Worm (Caenorhabditis elegans) whole organism, L2 larva: ENCODE results near the gene dbt-1.

Experiments
- F13H6.1 ChIP-seq: sonication (generic microtip); optimal IDR thresholded peaks from 2 replicates; lab custom pipeline; 2016; ENCODE audit warnings: missing genetic modification characterization, missing compliant biosample characterization
- R02D3.7 ChIP-seq: fragments of 150-350 bp; optimal IDR thresholded peaks from 2 replicates; lab custom pipeline; 2014; ENCODE audit warnings: missing biosample characterization, missing genetic modification characterization
- ZK546.5 ChIP-seq: sonication (generic microtip); optimal IDR thresholded peaks from 2 replicates; lab custom pipeline; 2017; ENCODE audit warnings: missing biosample characterization, missing genetic modification characterization
- aly-2 ChIP-seq: fragments of 150-350 bp; optimal IDR thresholded peaks from 2 replicates; lab custom pipeline; 2014; ENCODE audit warnings: missing biosample characterization, missing genetic modification characterization
- ama-1 ChIP-seq: fragments of 150-350 bp; optimal IDR thresholded peaks from 2 replicates; lab custom pipeline; 2018; ENCODE audit warnings: inconsistent platforms
- blmp-1 ChIP-seq: sonication (generic microtip); optimal IDR thresholded peaks from 2 replicates; lab custom pipeline; 2017; ENCODE audit warnings: missing genetic modification characterization, mild to moderate bottlenecking, missing compliant biosample characterization, antibody characterized with exemption, moderate library complexity; ENCODE audit not compliant: insufficient read depth
- ceh-16 ChIP-seq: fragments of 150-350 bp; optimal IDR thresholded peaks from 2 replicates; lab custom pipeline; 2014; ENCODE audit warnings: missing biosample characterization, missing genetic modification characterization
- crh-2 ChIP-seq: sonication (generic microtip); optimal IDR thresholded peaks from 2 replicates; lab custom pipeline; 2017; ENCODE audit warnings: missing biosample characterization, missing genetic modification characterization
- dmd-4 ChIP-seq: sonication (generic microtip); optimal IDR thresholded peaks from 2 replicates; lab custom pipeline; 2017; ENCODE audit warnings: missing biosample characterization, missing genetic modification characterization
- elt-1 ChIP-seq: fragments of 150-350 bp; optimal IDR thresholded peaks from 2 replicates; lab custom pipeline; 2014; ENCODE audit warnings: missing biosample characterization, missing genetic modification characterization
- fos-1 ChIP-seq: fragments of 150-350 bp; optimal IDR thresholded peaks from 2 replicates; lab custom pipeline; 2014; ENCODE audit warnings: missing biosample characterization, missing genetic modification characterization
- gmeb-1 ChIP-seq: fragments of 150-350 bp; optimal IDR thresholded peaks from 2 replicates; lab custom pipeline; 2014; ENCODE audit warnings: missing biosample characterization, missing genetic modification characterization
- lin-39 ChIP-seq: fragments of 150-350 bp; optimal IDR thresholded peaks from 2 replicates; lab custom pipeline; 2014; ENCODE audit warnings: missing biosample characterization, missing genetic modification reagents, missing genetic modification characterization
- lsy-2 ChIP-seq, 2 experiments: fragments of 150-350 bp in 1 of 2; sonication (generic microtip) in 1 of 2; optimal IDR thresholded peaks; 2 replicates each; lab custom pipeline; 2014 to 2017; ENCODE audit warnings: missing biosample characterization in 2 of 2, missing genetic modification characterization in 2 of 2
- mab-5 ChIP-seq: fragments of 150-350 bp; optimal IDR thresholded peaks from 2 replicates; lab custom pipeline; 2014; ENCODE audit warnings: missing biosample characterization, missing genetic modification characterization
- mbf-1 ChIP-seq: sonication (generic microtip); optimal IDR thresholded peaks from 2 replicates; lab custom pipeline; 2017; ENCODE audit warnings: missing biosample characterization, missing genetic modification characterization
- mdl-1 ChIP-seq, 2 experiments: fragments of 150-350 bp in 1 of 2; sonication (generic microtip) in 1 of 2; optimal IDR thresholded peaks; 2 replicates each; lab custom pipeline; 2017; ENCODE audit warnings: missing biosample characterization in 2 of 2, missing genetic modification characterization in 2 of 2
- nhr-10 ChIP-seq: sonication (generic microtip); optimal IDR thresholded peaks from 2 replicates; lab custom pipeline; 2017; ENCODE audit warnings: missing biosample characterization, missing genetic modification characterization
- nhr-23 ChIP-seq: fragments of 150-350 bp; optimal IDR thresholded peaks from 2 replicates; lab custom pipeline; 2014; ENCODE audit warnings: missing biosample characterization, missing genetic modification reagents, missing genetic modification characterization
- nhr-237 ChIP-seq: fragments of 150-350 bp; optimal IDR thresholded peaks from 2 replicates; lab custom pipeline; 2014; ENCODE audit warnings: missing biosample characterization, missing genetic modification characterization
- nhr-25 ChIP-seq: fragments of 150-350 bp; sonication (generic microtip); optimal IDR thresholded peaks from 3 replicates; lab custom pipeline; 2014; ENCODE audit warnings: missing biosample characterization, missing genetic modification characterization
- nhr-6 ChIP-seq: fragments of 150-350 bp; optimal IDR thresholded peaks from 2 replicates; lab custom pipeline; 2014; ENCODE audit warnings: missing biosample characterization, missing genetic modification characterization
- nhr-77 ChIP-seq: fragments of 150-350 bp; optimal IDR thresholded peaks from 2 replicates; lab custom pipeline; 2014; ENCODE audit warnings: missing biosample characterization, missing genetic modification characterization
- sem-4 ChIP-seq: fragments of 150-350 bp; optimal IDR thresholded peaks from 2 replicates; lab custom pipeline; 2014; ENCODE audit warnings: missing biosample characterization, missing genetic modification reagents, missing genetic modification characterization
- sma-3 ChIP-seq: sonication (generic microtip); optimal IDR thresholded peaks from 2 replicates; lab custom pipeline; 2016; ENCODE audit warnings: missing genetic modification reagents, missing genetic modification characterization, missing compliant biosample characterization
- sma-9 ChIP-seq, 2 experiments: fragments of 150-350 bp in 1 of 2; sonication (generic microtip) in 1 of 2; optimal IDR thresholded peaks; 2 replicates each; lab custom pipeline; 2014 to 2016; ENCODE audit warnings: missing genetic modification characterization in 2 of 2, mild to moderate bottlenecking in 1 of 2, missing biosample characterization in 1 of 2, missing compliant biosample characterization in 1 of 2, missing genetic modification reagents in 1 of 2, moderate library complexity in 1 of 2
- unc-39 ChIP-seq: fragments of 150-350 bp; optimal IDR thresholded peaks from 2 replicates; lab custom pipeline; 2014; ENCODE audit warnings: missing biosample characterization, missing genetic modification characterization
- unc-55 ChIP-seq: fragments of 150-350 bp; sonication (generic microtip); optimal IDR thresholded peaks from 3 replicates; lab custom pipeline; 2014; ENCODE audit warnings: missing biosample characterization, missing genetic modification reagents, missing genetic modification characterization
- unc-62 ChIP-seq: fragments of 150-350 bp; optimal IDR thresholded peaks from 2 replicates; lab custom pipeline; 2014; ENCODE audit warnings: missing biosample characterization, missing genetic modification reagents, missing genetic modification characterization
- ztf-11 ChIP-seq: sonication (generic microtip); optimal IDR thresholded peaks from 2 replicates; lab custom pipeline; 2017; ENCODE audit warnings: missing biosample characterization, missing genetic modification characterization
- ztf-4 ChIP-seq: fragments of 150-350 bp; optimal IDR thresholded peaks from 2 replicates; lab custom pipeline; 2014; ENCODE audit warnings: missing biosample characterization, missing genetic modification characterization

Gene dbt-1

DNA sequence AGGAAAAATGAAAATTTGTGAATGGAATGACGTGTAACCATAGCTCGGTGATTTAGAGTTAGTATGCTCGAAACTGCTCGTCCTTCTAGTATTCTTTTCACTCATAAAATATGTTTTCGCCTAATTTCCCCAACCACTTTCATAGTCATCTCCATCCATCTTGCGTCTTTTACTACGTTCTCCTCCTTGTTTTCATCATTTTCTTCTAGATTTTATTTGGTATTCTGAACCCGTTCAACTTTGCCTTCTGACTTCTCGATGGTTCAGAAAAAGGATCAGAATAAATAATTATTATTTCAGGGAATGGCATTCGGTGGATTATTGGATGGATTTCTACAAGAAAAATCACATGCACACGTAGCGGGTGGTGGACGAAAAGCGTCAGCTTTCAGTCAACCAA is 13.5 kb upstream of the dbt-1 start, which contains the start of gene C04H4.1:
Gene C04H4.1, plus strand, starts transcription at position 301 of the 400 bp plus-strand sequence.
- no peak for TF ChIP-seq elt-1
- TF ChIP-seq nhr-77 (tag; lab: Kevin White, UChicago): no peak
- TF ChIP-seq mdl-1 (tag; optimal IDR thresholded peaks at IDR 0.05; lab: Kevin White, UChicago): no peak
- no peak for TF ChIP-seq crh-2 (tag; lab: Kevin White, UChicago)
- no peak for TF ChIP-seq ztf-4 (tag; lab: Kevin White, UChicago)
- TF ChIP-seq ceh-16 (tag; lab: Kevin White, UChicago): no peak
- no peak for TF ChIP-seq R02D3.7 (tag; lab: Kevin White, UChicago)
- no peak for TF ChIP-seq sma-3
- no peak for TF ChIP-seq lsy-2 (tag; optimal IDR thresholded peaks at IDR 0.05; lab: Kevin White, UChicago)
- TF ChIP-seq fos-1: no peak
- no peak for TF ChIP-seq F13H6.1 (tag; lab: Kevin White, UChicago)
- TF ChIP-seq unc-55: no peak
- no peak for TF ChIP-seq nhr-10 (tag; lab: Kevin White, UChicago)

DNA sequence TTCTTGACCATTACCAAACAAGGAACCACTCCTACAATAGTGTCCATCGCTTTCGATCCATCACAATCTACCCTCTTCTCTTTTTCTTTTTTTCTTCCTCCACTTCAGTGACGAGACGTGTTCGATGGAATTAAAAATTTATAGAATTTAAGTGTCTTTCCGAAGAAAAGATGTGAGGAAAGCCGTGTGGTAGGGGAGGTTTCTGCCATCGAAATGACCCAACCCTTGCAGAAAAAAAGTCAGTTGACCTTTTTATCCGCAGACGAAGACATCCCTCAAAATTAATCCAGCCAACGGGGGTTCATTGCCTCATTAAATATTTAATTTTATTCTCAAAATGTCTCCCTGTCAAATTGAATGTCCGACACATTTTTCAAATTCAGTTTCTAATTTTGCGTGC is 10.5 kb upstream of the dbt-1 start:
- TF ChIP-seq mbf-1 (tag; lab: Kevin White, UChicago): no peak
- TF ChIP-seq ZK546.5: no peak
- peak; percentile 46 for TF ChIP-seq unc-55
- TF ChIP-seq nhr-25 (tag; lab: Kevin White, UChicago): no peak
- no peak for TF ChIP-seq ztf-11 (tag; lab: Kevin White, UChicago)
- TF ChIP-seq dmd-4 (tag; lab: Kevin White, UChicago): no peak

DNA sequence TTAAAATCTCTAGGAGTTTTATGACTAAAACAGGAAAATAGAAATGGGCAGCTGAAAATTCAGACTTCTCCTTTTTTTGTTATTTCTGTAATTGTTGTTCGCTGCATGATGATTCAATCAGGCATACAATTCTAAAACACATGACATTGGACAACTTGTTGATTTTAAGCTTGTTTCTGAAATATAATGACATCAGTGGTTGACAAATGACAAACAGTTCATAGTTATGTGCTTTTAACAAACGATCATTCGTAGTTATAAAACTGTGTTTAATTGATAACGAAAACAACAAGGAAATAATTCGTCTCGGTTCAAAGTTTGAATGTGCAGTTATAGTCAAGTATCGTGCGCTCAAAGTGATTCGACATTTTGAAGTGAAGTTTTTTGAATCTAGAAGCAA is 3.3 kb upstream of the dbt-1 start:
- TF ChIP-seq mdl-1 (tag; optimal IDR thresholded peaks at IDR 0.05; lab: Kevin White, UChicago) (no peak), mab-5 (tag; lab: Kevin White, UChicago) (no peak), sem-4 (tag; lab: Kevin White, UChicago) (no peak), aly-2 (tag; lab: Kevin White, UChicago) (no peak), lsy-2 (tag; optimal IDR thresholded peaks at IDR 0.05; lab: Kevin White, UChicago) (no peak), crh-2 (tag; lab: Kevin White, UChicago) (no peak), dmd-4 (tag; lab: Kevin White, UChicago) (no peak), mbf-1 (tag; lab: Kevin White, UChicago) (no peak), unc-62 (no peak), R02D3.7 (tag; lab: Kevin White, UChicago) (no peak), fos-1 (no peak)

DNA sequence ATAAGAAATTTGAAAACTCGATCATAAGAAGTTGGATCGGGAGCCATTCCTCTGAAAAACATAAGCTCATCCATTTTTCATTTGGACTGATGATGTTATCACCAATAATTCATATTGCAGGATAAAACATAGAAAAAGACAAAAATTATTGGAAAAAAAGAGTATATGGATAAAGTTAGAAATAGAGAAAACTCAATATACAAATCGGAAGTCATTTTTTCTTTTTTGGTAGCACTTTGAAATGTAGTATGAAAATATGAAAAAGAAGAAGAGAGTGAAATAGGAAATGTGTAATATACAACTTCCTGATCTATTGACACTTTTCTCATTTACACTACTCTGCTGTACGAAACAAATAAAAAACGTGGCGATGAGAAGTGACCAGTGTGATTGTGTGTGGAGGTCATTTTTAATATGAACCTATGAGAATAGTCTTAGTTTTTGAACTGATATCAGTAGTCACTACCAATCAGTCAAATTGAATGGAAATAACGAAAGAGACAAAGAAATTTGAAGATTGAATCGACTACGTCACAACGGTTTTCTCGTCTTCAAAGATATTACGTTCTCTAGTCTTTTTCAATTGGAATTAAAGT is 1.9 kb upstream of the dbt-1 start, which contains the start of gene ZK669.5:
Gene ZK669.5, minus strand, starts transcription at position 51 of the 596 bp plus-strand sequence.
- TF ChIP-seq sma-9 (GFP tag; optimal IDR thresholded peaks at IDR 0.05; lab: Kevin White, UChicago) (peak; percentile 45), sma-9 (tag; optimal IDR thresholded peaks at IDR 0.05; lab: Kevin White, UChicago) (no peak), crh-2 (tag; lab: Kevin White, UChicago) (peak; percentile 54), fos-1 (no peak), nhr-25 (tag; lab: Kevin White, UChicago) (peak; percentile 55)

DNA sequence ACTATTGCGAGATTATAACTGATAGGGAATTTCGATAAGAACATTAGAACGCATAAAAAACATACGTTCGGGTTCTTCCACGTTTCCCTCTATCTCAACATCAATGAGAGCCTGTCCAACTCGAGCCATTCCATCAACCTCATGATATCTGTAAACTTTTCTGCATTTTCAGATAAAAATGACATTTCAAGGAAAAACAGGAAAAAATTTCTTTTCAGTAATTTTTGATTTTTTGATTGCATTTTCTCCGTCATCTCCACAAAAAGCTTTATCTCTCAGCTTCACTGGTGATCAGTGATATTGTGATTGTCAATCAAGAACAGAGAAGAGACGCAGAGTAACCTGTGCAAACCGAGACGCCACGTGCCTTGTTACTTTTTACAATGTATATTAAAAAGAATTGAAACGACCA is 667 bp downstream of the dbt-1 start:
- TF ChIP-seq lsy-2 (tag; optimal IDR thresholded peaks at IDR 0.05; lab: Kevin White, UChicago): peak in 1 of 2 experiments; percentile 32
- TF ChIP-seq mdl-1 (tag; optimal IDR thresholded peaks at IDR 0.05; lab: Kevin White, UChicago): peak; percentile 27 to 44
- peak; percentile 40 for TF ChIP-seq sma-9 (GFP tag; optimal IDR thresholded peaks at IDR 0.05; lab: Kevin White, UChicago)
- no peak for TF ChIP-seq sma-9 (tag; optimal IDR thresholded peaks at IDR 0.05; lab: Kevin White, UChicago)
- TF ChIP-seq dmd-4 (tag; lab: Kevin White, UChicago): no peak
- TF ChIP-seq fos-1: peak; percentile 4

DNA sequence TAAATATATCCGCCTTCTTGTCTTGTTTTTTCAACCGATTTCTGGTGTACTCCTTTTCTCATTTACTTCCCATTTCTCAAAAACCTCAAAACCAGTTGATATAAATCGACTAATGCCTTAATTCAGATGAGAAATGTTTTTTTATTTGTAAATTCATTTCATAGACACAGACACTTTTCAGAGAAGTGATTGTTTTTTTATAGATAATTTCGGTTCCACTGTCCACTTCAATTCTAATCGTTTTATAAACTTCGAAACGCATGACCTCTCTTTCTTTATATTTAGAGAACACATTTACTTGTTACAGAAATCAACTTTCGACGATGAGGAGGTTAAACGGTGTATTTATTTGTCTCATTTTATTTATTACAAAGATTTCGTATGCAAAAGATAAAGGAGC is 4.2 kb downstream of the dbt-1 start, which contains the start of gene ZK669.3:
Gene ZK669.3, plus strand, starts transcription at position 301 of the 400 bp plus-strand sequence.
- TF ChIP-seq ceh-16 (tag; lab: Kevin White, UChicago) (no peak), nhr-25 (tag; lab: Kevin White, UChicago) (no peak), ztf-4 (tag; lab: Kevin White, UChicago) (no peak), nhr-23 (tag; lab: Kevin White, UChicago) (no peak)

DNA sequence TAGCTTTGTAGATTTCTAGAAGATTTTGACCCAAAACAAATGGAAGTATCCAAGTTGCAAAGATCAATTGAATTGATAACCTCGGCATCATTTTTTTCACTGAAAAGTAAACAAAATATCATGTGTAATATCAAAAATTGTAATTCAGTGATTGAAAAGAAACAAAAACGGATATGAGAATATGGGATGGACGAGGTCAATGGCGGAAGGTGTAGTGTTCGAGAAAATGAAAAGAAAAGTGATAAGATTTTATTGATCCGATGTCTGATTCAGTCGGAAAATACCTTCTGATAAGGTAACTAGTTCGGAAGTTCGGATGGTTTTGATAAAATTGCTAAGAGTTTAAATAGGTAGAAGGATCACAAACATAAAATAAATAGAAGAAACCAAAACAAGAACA is 6.9 kb downstream of the dbt-1 start, which contains the start of gene ZK669.2:
Gene ZK669.2, minus strand, starts transcription at position 101 of the 400 bp plus-strand sequence.
- TF ChIP-seq blmp-1 (tag; lab: Kevin White, UChicago) (no peak), crh-2 (tag; lab: Kevin White, UChicago) (no peak), nhr-237 (tag; lab: Kevin White, UChicago) (no peak), lin-39 (tag; lab: Kevin White, UChicago) (no peak), dmd-4 (tag; lab: Kevin White, UChicago) (no peak), unc-39 (no peak), sem-4 (tag; lab: Kevin White, UChicago) (no peak), sma-3 (no peak), nhr-6 (tag; lab: Kevin White, UChicago) (no peak), F13H6.1 (tag; lab: Kevin White, UChicago) (no peak), ama-1 (no peak), elt-1 (no peak), lsy-2 (tag; optimal IDR thresholded peaks at IDR 0.05; lab: Kevin White, UChicago) (no peak), R02D3.7 (tag; lab: Kevin White, UChicago) (no peak), gmeb-1 (tag; lab: Kevin White, UChicago) (no peak), fos-1 (no peak), nhr-10 (tag; lab: Kevin White, UChicago) (no peak)
